Worm (Caenorhabditis elegans): ENCODE results near the gene C30G12.1.

Gene C30G12.1

ce11 chrII:7287709-7288108 lies 11.4 kb upstream of the C30G12.1 start (continued):
- TF ChIP-seq mab-9 (GFP tag; IDR thresholded peaks at IDR 0.05): no peak
- no peak for TF ChIP-seq fkh-10 (GFP tag; optimal IDR thresholded peaks at IDR 0.05)
- no peak for TF ChIP-seq Y116A8C.19 (tag; optimal IDR thresholded peaks at IDR 0.05; ENCODE audit: borderline replicate concordance)
- no peak for TF ChIP-seq unc-98 (GFP tag; IDR thresholded peaks at IDR 0.05)
- no peak for TF ChIP-seq mep-1 (tag; optimal IDR thresholded peaks at IDR 0.05)
- TF ChIP-seq fkh-4 (tag; optimal IDR thresholded peaks at IDR 0.05; ENCODE audit: borderline replicate concordance): no peak
- TF ChIP-seq ztf-4 (tag; optimal IDR thresholded peaks at IDR 0.05): no peak
- TF ChIP-seq ceh-88 (GFP tag; IDR thresholded peaks at IDR 0.05): no peak
- TF ChIP-seq nhr-28 (tag; optimal IDR thresholded peaks at IDR 0.05): no peak
- no peak for TF ChIP-seq ztf-11 (tag; optimal IDR thresholded peaks at IDR 0.05)
- no peak for TF ChIP-seq egl-13 (tag; optimal IDR thresholded peaks at IDR 0.05)
- TF ChIP-seq nhr-11 (tag; optimal IDR thresholded peaks at IDR 0.05): no peak
- TF ChIP-seq nhr-76 (tag; optimal IDR thresholded peaks at IDR 0.05): no peak
- no peak for TF ChIP-seq C34B4.2 (tag; optimal IDR thresholded peaks at IDR 0.05)
- no peak for TF ChIP-seq unc-30 (tag; optimal IDR thresholded peaks at IDR 0.05)
- no peak for TF ChIP-seq aha-1 (tag; optimal IDR thresholded peaks at IDR 0.05)
- peak in 5 of 6 experiments; percentile 50 to 97 (median 72) for TF ChIP-seq elt-3 (tag; optimal IDR thresholded peaks at IDR 0.05)
- TF ChIP-seq grh-1 (GFP tag; IDR thresholded peaks at IDR 0.05): no peak
- TF ChIP-seq ceh-90 (tag; optimal IDR thresholded peaks at IDR 0.05): no peak
- no peak for TF ChIP-seq F16B12.6 (tag; optimal IDR thresholded peaks at IDR 0.05)
- TF ChIP-seq nhr-47 (tag; optimal IDR thresholded peaks at IDR 0.05): no peak
- TF ChIP-seq nhr-84 (tag; optimal IDR thresholded peaks at IDR 0.05): no peak
- no peak for TF ChIP-seq nhr-77 (tag; optimal IDR thresholded peaks at IDR 0.05)
- no peak for TF ChIP-seq lin-39 (tag; optimal IDR thresholded peaks at IDR 0.05)
- TF ChIP-seq C04F5.9 (tag; optimal IDR thresholded peaks at IDR 0.05): no peak
- peak in 1 of 2 experiments; percentile 57 for TF ChIP-seq lin-35 (GFP tag; optimal IDR thresholded peaks at IDR 0.05)
- TF ChIP-seq fos-1 (tag; optimal IDR thresholded peaks at IDR 0.05): no peak
- no peak for TF ChIP-seq unc-130 (tag; optimal IDR thresholded peaks at IDR 0.05)
- TF ChIP-seq pqm-1 (tag; optimal IDR thresholded peaks at IDR 0.05): no peak
- TF ChIP-seq egl-27 (tag; optimal IDR thresholded peaks at IDR 0.05): no peak
- TF ChIP-seq ama-1 (optimal IDR thresholded peaks at IDR 0.05): no peak
- peak; percentile 53 for TF ChIP-seq elt-2 (tag; optimal IDR thresholded peaks at IDR 0.05)
- no peak for TF ChIP-seq dpl-1 (GFP tag; optimal IDR thresholded peaks at IDR 0.05)
- TF ChIP-seq xbp-1 (tag; optimal IDR thresholded peaks at IDR 0.05): no peak
- no peak for TF ChIP-seq hlh-4 (tag; optimal IDR thresholded peaks at IDR 0.05)
- TF ChIP-seq pag-3 (tag; optimal IDR thresholded peaks at IDR 0.05; ENCODE audit: borderline replicate concordance, insufficient read depth): no peak
- no peak for TF ChIP-seq lsy-2 (tag; optimal IDR thresholded peaks at IDR 0.05)
- no peak for TF ChIP-seq dsc-1 (tag; optimal IDR thresholded peaks at IDR 0.05)
- no peak for TF ChIP-seq isw-1 (GFP tag; IDR thresholded peaks at IDR 0.05)
- no peak for TF ChIP-seq snu-23 (GFP tag; optimal IDR thresholded peaks at IDR 0.05)
- no peak for TF ChIP-seq snpc-4 (tag; optimal IDR thresholded peaks at IDR 0.05)
- no peak for TF ChIP-seq vab-15 (tag; optimal IDR thresholded peaks at IDR 0.05)
- peak; percentile 8 for TF ChIP-seq C16A3.4 (tag; optimal IDR thresholded peaks at IDR 0.05)
- no peak for TF ChIP-seq ceh-82 (tag; optimal IDR thresholded peaks at IDR 0.05)
- TF ChIP-seq swsn-7 (tag; optimal IDR thresholded peaks at IDR 0.05): no peak
- no peak for TF ChIP-seq tlp-1 (tag; optimal IDR thresholded peaks at IDR 0.05)
- peak; percentile 47 for TF ChIP-seq nhr-90 (tag; optimal IDR thresholded peaks at IDR 0.05; ENCODE audit: poor library complexity)
